Worm (Caenorhabditis elegans) whole organism, L2 larva: ENCODE data around the gene lmtr-3.

Source experiments
- ZK546.5 ChIP-seq: sonication (generic microtip); optimal IDR thresholded peaks from 2 replicates; lab custom pipeline; 2017; ENCODE audit warnings: missing biosample characterization, missing genetic modification characterization
- alr-1 ChIP-seq: fragments of 150-350 bp; optimal IDR thresholded peaks from 2 replicates; lab custom pipeline; 2014; ENCODE audit warnings: missing biosample characterization, missing genetic modification characterization
- ama-1 ChIP-seq: fragments of 150-350 bp; optimal IDR thresholded peaks from 2 replicates; lab custom pipeline; 2018; ENCODE audit warnings: inconsistent platforms
- mdl-1 ChIP-seq, 2 experiments: fragments of 150-350 bp in 1 of 2; sonication (generic microtip) in 1 of 2; optimal IDR thresholded peaks; 2 replicates each; lab custom pipeline; 2017; ENCODE audit warnings: missing biosample characterization in 2 of 2, missing genetic modification characterization in 2 of 2
- nhr-11 ChIP-seq: fragments of 150-350 bp; optimal IDR thresholded peaks from 2 replicates; lab custom pipeline; 2014; ENCODE audit warnings: missing biosample characterization, missing genetic modification characterization
- nhr-25 ChIP-seq: fragments of 150-350 bp; sonication (generic microtip); optimal IDR thresholded peaks from 3 replicates; lab custom pipeline; 2014; ENCODE audit warnings: missing biosample characterization, missing genetic modification characterization
- nhr-77 ChIP-seq: fragments of 150-350 bp; optimal IDR thresholded peaks from 2 replicates; lab custom pipeline; 2014; ENCODE audit warnings: missing biosample characterization, missing genetic modification characterization
- unc-39 ChIP-seq: fragments of 150-350 bp; optimal IDR thresholded peaks from 2 replicates; lab custom pipeline; 2014; ENCODE audit warnings: missing biosample characterization, missing genetic modification characterization
- unc-55 ChIP-seq: fragments of 150-350 bp; sonication (generic microtip); optimal IDR thresholded peaks from 3 replicates; lab custom pipeline; 2014; ENCODE audit warnings: missing biosample characterization, missing genetic modification reagents, missing genetic modification characterization
- unc-62 ChIP-seq: fragments of 150-350 bp; optimal IDR thresholded peaks from 2 replicates; lab custom pipeline; 2014; ENCODE audit warnings: missing biosample characterization, missing genetic modification reagents, missing genetic modification characterization
- ztf-4 ChIP-seq: fragments of 150-350 bp; optimal IDR thresholded peaks from 2 replicates; lab custom pipeline; 2014; ENCODE audit warnings: missing biosample characterization, missing genetic modification characterization

- TF ChIP-seq nhr-25 (tag; lab: Kevin White, UChicago) (no peak), unc-55 (GFP tag; lab: Kevin White, UChicago) (no peak), ZK546.5 (no peak), ama-1 (lab: Kevin White, UChicago) (no peak), ztf-4 (tag; lab: Kevin White, UChicago) (no peak), unc-62 (GFP tag; lab: Kevin White, UChicago) (no peak), nhr-11 (tag; lab: Kevin White, UChicago) (no peak), alr-1 (tag; lab: Kevin White, UChicago) (no peak), unc-39 (tag; lab: Kevin White, UChicago) (no peak), mdl-1 (tag; optimal IDR thresholded peaks at IDR 0.05; lab: Kevin White, UChicago) (no peak), nhr-77 (tag; lab: Kevin White, UChicago) (no peak)
Measured at ce11 chrV:11080345-11081102, 43.5 kb upstream of the lmtr-3 start, which contains the start of gene act-1.
